Worm (Caenorhabditis elegans) whole organism, L2 larva: ENCODE measurements around the gene F23B2.7.

Experiments used
- F13H6.1 ChIP-seq: sonication (generic microtip); optimal IDR thresholded peaks from 2 replicates; lab custom pipeline; 2016; ENCODE audit warnings: missing genetic modification characterization, missing compliant biosample characterization
- alr-1 ChIP-seq: fragments of 150-350 bp; optimal IDR thresholded peaks from 2 replicates; lab custom pipeline; 2014; ENCODE audit warnings: missing biosample characterization, missing genetic modification characterization
- ama-1 ChIP-seq: fragments of 150-350 bp; optimal IDR thresholded peaks from 2 replicates; lab custom pipeline; 2018; ENCODE audit warnings: inconsistent platforms
- dmd-4 ChIP-seq: sonication (generic microtip); optimal IDR thresholded peaks from 2 replicates; lab custom pipeline; 2017; ENCODE audit warnings: missing biosample characterization, missing genetic modification characterization
- fos-1 ChIP-seq: fragments of 150-350 bp; optimal IDR thresholded peaks from 2 replicates; lab custom pipeline; 2014; ENCODE audit warnings: missing biosample characterization, missing genetic modification characterization
- nhr-10 ChIP-seq: sonication (generic microtip); optimal IDR thresholded peaks from 2 replicates; lab custom pipeline; 2017; ENCODE audit warnings: missing biosample characterization, missing genetic modification characterization
- nhr-11 ChIP-seq: fragments of 150-350 bp; optimal IDR thresholded peaks from 2 replicates; lab custom pipeline; 2014; ENCODE audit warnings: missing biosample characterization, missing genetic modification characterization
- nhr-23 ChIP-seq: fragments of 150-350 bp; optimal IDR thresholded peaks from 2 replicates; lab custom pipeline; 2014; ENCODE audit warnings: missing biosample characterization, missing genetic modification reagents, missing genetic modification characterization
- nhr-237 ChIP-seq: fragments of 150-350 bp; optimal IDR thresholded peaks from 2 replicates; lab custom pipeline; 2014; ENCODE audit warnings: missing biosample characterization, missing genetic modification characterization
- nhr-25 ChIP-seq: fragments of 150-350 bp; sonication (generic microtip); optimal IDR thresholded peaks from 3 replicates; lab custom pipeline; 2014; ENCODE audit warnings: missing biosample characterization, missing genetic modification characterization
- sma-9 ChIP-seq, 2 experiments: fragments of 150-350 bp in 1 of 2; sonication (generic microtip) in 1 of 2; optimal IDR thresholded peaks; 2 replicates each; lab custom pipeline; 2014 to 2016; ENCODE audit warnings: missing genetic modification characterization in 2 of 2, mild to moderate bottlenecking in 1 of 2, missing biosample characterization in 1 of 2, missing compliant biosample characterization in 1 of 2, missing genetic modification reagents in 1 of 2, moderate library complexity in 1 of 2
- unc-62 ChIP-seq: fragments of 150-350 bp; optimal IDR thresholded peaks from 2 replicates; lab custom pipeline; 2014; ENCODE audit warnings: missing biosample characterization, missing genetic modification reagents, missing genetic modification characterization

ce11 chrIV:9169764-9170163 lies 19.5 kb downstream of the F23B2.7 start:
- TF ChIP-seq nhr-10 (tag; lab: Kevin White, UChicago) (no peak), nhr-25 (tag; lab: Kevin White, UChicago) (no peak), fos-1 (no peak), ama-1 (lab: Kevin White, UChicago) (no peak), alr-1 (tag; lab: Kevin White, UChicago) (no peak), unc-62 (GFP tag; lab: Kevin White, UChicago) (no peak), nhr-11 (tag; lab: Kevin White, UChicago) (no peak), nhr-23 (tag; lab: Kevin White, UChicago) (no peak), dmd-4 (tag; lab: Kevin White, UChicago) (no peak), nhr-237 (tag; lab: Kevin White, UChicago) (no peak), sma-9 (GFP tag; optimal IDR thresholded peaks at IDR 0.05; lab: Kevin White, UChicago) (no peak), sma-9 (tag; optimal IDR thresholded peaks at IDR 0.05; lab: Kevin White, UChicago) (no peak), F13H6.1 (tag; lab: Kevin White, UChicago) (no peak)
